Worm (Caenorhabditis elegans) whole organism, early embryonic: ENCODE measurements around the gene abts-2.
A peak's percentile ranks its signal among the peaks of the same experiment; 100 is the strongest.

ENCODE experiments used
- B0310.2 ChIP-seq: sonication (generic microtip); optimal IDR thresholded peaks from 2 replicates; lab custom pipeline; 2016; ENCODE audit warnings: mild to moderate bottlenecking, missing genetic modification characterization, missing compliant biosample characterization
- F13C5.2 ChIP-seq: sonication (generic microtip); optimal IDR thresholded peaks from 2 replicates; lab custom pipeline; 2017; ENCODE audit warnings: mild to moderate bottlenecking, missing genetic modification characterization, inconsistent platforms, missing compliant biosample characterization
- aly-1 ChIP-seq: sonication (generic microtip); optimal IDR thresholded peaks from 2 replicates; lab custom pipeline; 2016; ENCODE audit warnings: missing genetic modification characterization, missing compliant biosample characterization
- ama-1 ChIP-seq: fragments of 150-350 bp; optimal IDR thresholded peaks from 2 replicates; lab custom pipeline; 2014
- ceh-13 ChIP-seq: fragments of 200-800 bp; sonication (Bioruptor generic); optimal IDR thresholded peaks from 2 replicates; lab custom pipeline; 2018; ENCODE audit warnings: mild to moderate bottlenecking, missing genetic modification characterization, missing compliant biosample characterization
- ceh-36 ChIP-seq: sonication (generic microtip); optimal IDR thresholded peaks from 2 replicates; lab custom pipeline; 2016; ENCODE audit warnings: missing genetic modification characterization, inconsistent platforms, missing compliant biosample characterization
- ets-7 ChIP-seq: sonication (generic microtip); optimal IDR thresholded peaks from 2 replicates; lab custom pipeline; 2016; ENCODE audit warnings: missing genotype, missing genetic modification characterization, missing compliant biosample characterization
- flt-1 ChIP-seq: fragments of 200-800 bp; sonication (Bioruptor generic); IDR thresholded peaks from 2 replicates; pipeline ENCODE4 v1.3.6; 2022; ENCODE audit warnings: missing genetic modification characterization, missing compliant biosample characterization
- hmbx-1 ChIP-seq: sonication (generic microtip); optimal IDR thresholded peaks from 2 replicates; lab custom pipeline; 2016; ENCODE audit warnings: mild to moderate bottlenecking, missing genetic modification characterization, missing compliant biosample characterization
- hmg-4 ChIP-seq: fragments of 200-800 bp; sonication (Bioruptor generic); optimal IDR thresholded peaks from 2 replicates; lab custom pipeline; 2018; ENCODE audit warnings: mild to moderate bottlenecking, missing genetic modification characterization, missing compliant biosample characterization
- hnd-1 ChIP-seq: sonication (generic microtip); optimal IDR thresholded peaks from 2 replicates; lab custom pipeline; 2016; ENCODE audit warnings: missing genetic modification characterization, missing compliant biosample characterization
- pes-1 ChIP-seq: fragments of 200-800 bp; sonication (Bioruptor generic); IDR thresholded peaks from 2 replicates; pipeline ENCODE4 v1.3.6; 2022; ENCODE audit warnings: missing genetic modification reagents, missing genetic modification characterization, missing compliant biosample characterization
- scrt-1 ChIP-seq: fragments of 200-800 bp; sonication (Bioruptor generic); IDR thresholded peaks from 2 replicates; pipeline ENCODE4 v1.3.6; 2022; ENCODE audit warnings: missing genetic modification characterization, missing compliant biosample characterization
- sea-1 ChIP-seq: fragments of 200-800 bp; sonication (Bioruptor generic); conservative IDR thresholded peaks from 2 replicates; pipeline ENCODE4 v1.3.6; 2022; ENCODE audit warnings: missing genetic modification characterization, missing compliant biosample characterization
- tbx-11 ChIP-seq: fragments of 200-800 bp; sonication (Bioruptor generic); IDR thresholded peaks from 2 replicates; pipeline ENCODE4 v1.3.6; 2022; ENCODE audit warnings: missing genetic modification characterization, missing compliant biosample characterization
- tbx-37 ChIP-seq: fragments of 200-800 bp; sonication (Bioruptor generic); conservative IDR thresholded peaks from 2 replicates; pipeline ENCODE4 v1.3.6; 2022; ENCODE audit warnings: missing genetic modification reagents, missing genetic modification characterization, missing compliant biosample characterization
- tra-4 ChIP-seq: sonication (generic microtip); optimal IDR thresholded peaks from 2 replicates; lab custom pipeline; 2017; ENCODE audit warnings: missing genetic modification characterization, missing compliant biosample characterization

Gene abts-2

DNA sequence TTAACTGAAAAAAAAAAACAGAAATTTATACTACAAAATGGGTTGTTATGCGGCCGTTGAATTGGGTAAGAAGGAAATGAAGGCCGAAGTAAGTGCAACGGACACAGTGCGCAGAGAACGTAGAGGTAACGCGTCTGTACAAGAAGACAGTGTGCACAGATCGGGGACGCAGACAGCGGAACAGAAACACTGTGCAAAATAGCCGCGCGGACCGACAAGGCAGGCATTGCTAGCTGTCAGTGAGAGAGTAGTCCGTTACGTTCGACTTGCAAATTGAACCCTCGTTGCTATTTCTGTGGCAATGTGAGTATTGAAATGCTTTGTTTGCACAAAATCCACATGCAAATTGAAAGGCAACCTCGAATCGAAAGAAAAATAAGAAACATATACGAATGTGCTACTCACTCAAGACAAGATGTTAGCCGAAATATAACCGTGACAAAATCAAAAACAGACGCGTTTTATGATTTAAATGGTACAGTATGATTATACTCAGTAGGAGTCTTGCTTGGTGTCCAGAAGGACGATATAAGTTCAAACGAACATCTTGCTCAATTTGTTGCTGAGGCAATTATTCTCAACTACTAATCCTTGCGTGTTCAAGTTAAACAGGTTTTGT is 15.1 kb downstream of the abts-2 start:
- no peak for TF ChIP-seq hnd-1
- TF ChIP-seq hmg-4 (GFP tag; lab: Kevin White, UChicago): peak; percentile 75

DNA sequence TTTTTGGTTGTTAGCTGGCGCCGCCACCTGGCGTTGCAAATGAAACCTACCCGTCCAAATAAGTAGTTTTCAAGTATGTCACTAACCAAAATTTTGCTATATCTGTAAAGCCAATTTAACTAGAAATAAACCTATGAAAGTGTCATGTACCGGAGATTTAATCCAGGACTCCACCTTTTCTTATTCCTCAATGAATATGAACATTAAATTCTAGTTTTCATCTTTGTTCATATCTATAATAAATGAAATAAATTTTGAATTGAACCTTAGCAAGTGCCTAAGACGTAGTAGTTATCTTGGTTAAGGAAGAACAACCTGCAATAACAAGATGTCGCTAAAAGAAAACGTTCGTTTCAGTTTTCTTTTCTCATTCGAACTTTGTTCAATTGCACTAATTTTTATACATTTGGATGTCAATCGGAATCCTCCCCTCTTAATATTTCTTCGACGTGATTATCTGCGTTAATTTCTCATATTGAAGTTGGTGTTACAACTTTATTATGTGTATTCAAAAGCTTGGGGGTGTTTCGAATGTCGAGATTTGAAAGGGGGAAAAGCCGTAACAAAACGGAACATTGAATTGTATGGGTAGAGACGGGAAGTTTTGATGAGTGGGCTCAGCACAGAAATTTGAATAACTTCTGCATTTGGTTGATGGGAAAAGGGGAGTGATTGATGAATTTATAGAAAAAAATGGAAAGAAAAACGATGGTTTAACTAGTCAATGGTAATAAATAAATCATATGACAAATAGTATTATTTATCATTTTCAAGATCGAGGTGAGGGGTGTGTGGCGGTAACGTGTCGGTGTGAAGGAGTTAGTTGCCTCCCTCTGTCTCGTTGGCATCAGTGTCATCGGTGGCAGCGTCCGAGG is 18.0 kb downstream of the abts-2 start:
- TF ChIP-seq F13C5.2: peak; percentile 26
- no peak for TF ChIP-seq ama-1 (lab: Kevin White, UChicago)

DNA sequence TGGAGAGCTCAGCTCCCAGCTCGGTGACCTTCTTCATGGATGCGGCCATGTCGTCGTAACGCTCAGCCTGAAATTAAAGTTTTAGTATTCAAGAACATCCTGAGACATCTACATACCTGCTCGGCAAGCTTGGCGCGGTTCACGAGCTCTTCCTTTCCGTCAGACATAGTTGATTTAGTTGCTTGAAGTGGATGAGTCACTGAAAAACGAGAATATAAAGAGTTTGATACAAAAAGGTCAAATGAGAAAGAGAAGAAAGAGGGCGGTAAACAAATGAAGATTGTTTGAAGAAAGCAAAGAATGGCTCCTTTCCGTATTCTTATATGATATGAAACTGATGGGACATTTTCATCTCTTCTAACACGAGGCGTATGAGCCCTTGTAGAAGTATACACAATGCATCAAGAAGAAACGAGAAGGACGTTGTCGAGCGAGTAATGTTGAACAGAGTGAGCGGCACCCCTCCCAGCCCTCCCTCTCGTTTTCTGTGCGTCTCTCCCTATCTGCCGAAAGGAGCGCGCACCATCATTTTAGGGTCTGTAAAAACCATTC is 19.8 kb downstream of the abts-2 start, which contains the start of gene ftt-2:
ftt-2 (minus strand) TSS at position 206 of the 552 bp plus-strand sequence.
- no peak for TF ChIP-seq ets-7 (tag; lab: Kevin White, UChicago)
- no peak for TF ChIP-seq B0310.2
- no peak for TF ChIP-seq aly-1 (tag; lab: Kevin White, UChicago)
- no peak for TF ChIP-seq ceh-13 (GFP tag; lab: Kevin White, UChicago)
- TF ChIP-seq tbx-11: no peak
- no peak for TF ChIP-seq hmg-4 (GFP tag; lab: Kevin White, UChicago)
- TF ChIP-seq tra-4 (tag; lab: Kevin White, UChicago): no peak
- no peak for TF ChIP-seq ceh-36 (tag; lab: Kevin White, UChicago)
- TF ChIP-seq hmbx-1 (tag; lab: Kevin White, UChicago): no peak
- no peak for TF ChIP-seq sea-1 (GFP tag; lab: Robert Waterston, UW)
- no peak for TF ChIP-seq ama-1 (lab: Kevin White, UChicago)
- no peak for TF ChIP-seq hnd-1
- no peak for TF ChIP-seq tbx-37
- no peak for TF ChIP-seq F13C5.2
- no peak for TF ChIP-seq pes-1 (GFP tag; lab: Robert Waterston, UW)

DNA sequence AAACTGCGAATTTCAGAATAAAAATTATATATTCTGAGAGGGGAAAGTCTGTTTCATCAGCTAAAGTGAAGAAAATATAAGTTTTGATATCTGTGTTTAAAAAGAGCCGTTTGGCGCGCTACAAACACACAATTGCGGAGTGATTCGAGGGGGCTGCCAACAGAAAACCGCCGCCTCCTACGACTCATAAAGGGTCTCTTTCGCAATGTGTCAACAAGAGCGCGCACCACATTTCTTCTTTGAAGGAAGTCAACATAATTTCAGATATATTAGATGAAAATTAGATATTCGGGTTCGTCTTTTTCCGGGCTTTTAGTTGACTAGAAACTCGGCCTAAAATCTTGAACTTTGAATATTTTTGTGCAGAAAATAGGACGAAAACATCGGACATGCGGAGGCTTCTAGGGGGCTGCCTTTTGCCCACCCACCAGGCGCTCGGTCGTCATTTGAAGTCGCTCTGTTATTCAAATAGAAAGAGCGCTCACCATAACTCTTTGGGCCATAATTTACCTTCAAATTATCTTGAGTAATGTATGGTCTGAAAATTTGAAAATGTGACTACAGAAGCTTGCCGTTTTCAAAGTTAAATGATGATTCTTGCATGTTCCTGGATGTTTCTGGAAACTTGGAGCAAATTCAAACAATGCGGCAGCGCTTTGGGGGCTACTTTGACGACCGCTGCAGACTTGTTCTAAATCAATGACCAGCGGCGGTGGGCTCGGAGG is 20.5 kb downstream of the abts-2 start:
- TF ChIP-seq hmbx-1 (tag; lab: Kevin White, UChicago): peak; percentile 95
- TF ChIP-seq hmg-4 (GFP tag; lab: Kevin White, UChicago): peak; percentile 92
- peak; percentile 98 for TF ChIP-seq tra-4 (tag; lab: Kevin White, UChicago)
- peak; percentile 54 for TF ChIP-seq ets-7 (tag; lab: Kevin White, UChicago)
- peak; percentile 61; the same call in 1 of the 2 replicates for TF ChIP-seq tbx-11
- no peak for TF ChIP-seq ama-1 (lab: Kevin White, UChicago)
- TF ChIP-seq ceh-36 (tag; lab: Kevin White, UChicago): peak; percentile 92
- TF ChIP-seq pes-1 (GFP tag; lab: Robert Waterston, UW): peak; percentile 83
- peak; percentile 79 for TF ChIP-seq scrt-1 (GFP tag; lab: Robert Waterston, UW)
- peak; percentile 98 for TF ChIP-seq B0310.2
- no peak for TF ChIP-seq tbx-37
- peak; percentile 64 for TF ChIP-seq flt-1 (GFP tag; lab: Robert Waterston, UW)
- peak; percentile 82 for TF ChIP-seq hnd-1
- peak; percentile 58 for TF ChIP-seq aly-1 (tag; lab: Kevin White, UChicago)
- TF ChIP-seq sea-1 (GFP tag; lab: Robert Waterston, UW): peak; percentile 87
- peak; percentile 63 for TF ChIP-seq ceh-13 (GFP tag; lab: Kevin White, UChicago)
- peak; percentile 100 for TF ChIP-seq F13C5.2

DNA sequence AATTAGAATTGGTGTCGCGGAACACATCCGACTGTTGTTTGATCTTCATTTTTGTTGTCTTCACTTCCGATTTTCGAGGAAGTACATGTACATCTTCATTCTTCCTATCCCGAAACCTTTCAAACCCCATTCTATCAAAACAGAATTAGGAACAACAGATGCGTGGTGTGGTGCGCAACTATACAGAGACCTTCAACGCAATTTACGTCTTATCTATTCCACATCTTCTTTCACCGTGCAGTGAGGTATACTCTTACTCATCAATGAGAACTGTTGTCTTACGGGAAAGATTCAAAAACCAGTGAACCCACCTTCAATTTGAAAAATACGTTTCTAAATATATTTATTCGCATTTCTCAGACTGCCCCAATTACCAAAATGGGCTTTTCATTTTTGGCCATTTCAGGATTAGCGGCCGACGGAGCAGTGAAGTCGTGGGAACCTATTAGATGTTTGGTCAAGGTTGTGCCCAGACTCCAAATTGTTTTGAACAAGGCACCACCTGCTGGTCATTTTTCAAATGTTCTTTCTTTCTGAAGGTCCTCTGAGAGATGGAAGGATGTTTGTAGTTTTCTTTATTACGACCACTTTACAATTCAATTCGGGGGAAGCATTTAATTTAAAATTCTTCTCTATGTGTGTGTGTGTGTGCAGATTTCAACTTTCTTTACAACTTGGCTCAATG is 21.5 kb downstream of the abts-2 start:
- no peak for TF ChIP-seq flt-1 (GFP tag; lab: Robert Waterston, UW)

DNA sequence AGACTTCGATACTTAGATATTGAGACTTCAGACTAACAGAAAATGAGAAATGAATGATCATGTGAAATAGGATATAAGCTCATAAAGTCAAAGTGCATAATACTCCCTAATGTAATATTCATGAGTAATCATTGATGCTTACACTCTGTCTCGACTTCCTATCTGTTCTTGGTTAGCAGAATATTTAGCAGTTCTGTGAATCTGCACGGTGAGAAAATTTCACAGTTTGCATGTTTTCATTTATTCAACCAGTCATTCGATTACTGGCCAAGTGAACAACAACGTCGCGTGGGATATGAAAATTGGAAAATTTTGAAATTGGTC is 22.0 kb downstream of the abts-2 start:
- no peak for TF ChIP-seq ceh-13 (GFP tag; lab: Kevin White, UChicago)
- TF ChIP-seq aly-1 (tag; lab: Kevin White, UChicago): no peak
- no peak for TF ChIP-seq tra-4 (tag; lab: Kevin White, UChicago)
- no peak for TF ChIP-seq tbx-37
- no peak for TF ChIP-seq hmg-4 (GFP tag; lab: Kevin White, UChicago)
- no peak for TF ChIP-seq hmbx-1 (tag; lab: Kevin White, UChicago)
- TF ChIP-seq scrt-1 (GFP tag; lab: Robert Waterston, UW): no peak
- TF ChIP-seq B0310.2: no peak

DNA sequence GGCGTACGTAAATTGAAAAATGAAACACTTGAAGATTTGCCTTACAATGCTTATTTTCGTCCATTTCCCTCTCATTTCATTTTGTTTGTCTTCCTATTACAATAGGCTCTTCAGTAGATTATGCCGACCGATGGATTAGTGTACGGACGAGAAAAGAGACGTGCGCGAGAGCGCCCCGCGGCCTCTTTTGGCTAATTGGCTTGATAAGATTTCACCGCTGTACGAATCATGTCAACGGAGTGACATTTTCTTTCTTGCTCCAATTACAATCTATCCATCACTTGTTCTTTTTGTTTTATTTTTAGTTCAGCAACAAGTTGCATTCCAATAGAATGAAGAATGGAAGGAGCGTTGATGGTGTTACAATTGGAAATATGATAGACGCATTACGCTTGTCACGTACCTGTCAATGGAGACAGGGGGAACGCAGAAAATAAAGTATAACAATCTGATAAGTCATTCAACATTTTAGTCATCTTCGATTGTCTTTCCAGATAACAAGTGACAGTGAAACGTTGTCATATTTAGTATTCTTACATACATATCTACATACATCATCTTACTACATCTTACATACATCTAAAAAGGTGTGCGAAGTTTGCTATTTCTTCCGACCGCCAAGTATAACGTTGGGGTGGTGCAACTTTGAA is 22.8 kb downstream of the abts-2 start:
- TF ChIP-seq ceh-13 (GFP tag; lab: Kevin White, UChicago): no peak
- no peak for TF ChIP-seq tbx-37
- no peak for TF ChIP-seq hmbx-1 (tag; lab: Kevin White, UChicago)
- TF ChIP-seq pes-1 (GFP tag; lab: Robert Waterston, UW): no peak
- no peak for TF ChIP-seq hnd-1
